Fruit fly (Drosophila melanogaster) whole organism, embryonic: ENCODE data around the gene CG15728.

ENCODE experiments used
- Aef1 ChIP-seq: fragments of 200-800 bp; sonication (Bioruptor generic); IDR thresholded peaks from 3 replicates; pipeline ENCODE4 v1.3.6; 2022; ENCODE audit warnings: missing biosample characterization, missing genetic modification characterization
- B-H1 ChIP-seq: fragments of 200-800 bp; sonication (Bioruptor generic); IDR thresholded peaks from 3 replicates; pipeline ENCODE4 v1.3.6; 2022; ENCODE audit warnings: missing biosample characterization, missing genetic modification characterization
- Bdp1 ChIP-seq: fragments of 200-800 bp; sonication (Bioruptor generic); optimal IDR thresholded peaks from 3 replicates; lab custom pipeline; 2016; ENCODE audit warnings: missing biosample characterization, missing genetic modification characterization
- Bteb2 ChIP-seq: fragments of 200-800 bp; sonication (Bioruptor generic); optimal IDR thresholded peaks from 2 replicates; lab custom pipeline; 2016; ENCODE audit warnings: missing biosample characterization, missing genetic modification characterization
- CG10959 ChIP-seq: fragments of 200-800 bp; sonication (Bioruptor generic); IDR thresholded peaks from 2 replicates; pipeline ENCODE4 v1.3.6; 2022; ENCODE audit warnings: missing biosample characterization, missing genetic modification characterization
- CG12391 ChIP-seq: fragments of 200-800 bp; sonication (Bioruptor generic); optimal IDR thresholded peaks from 3 replicates; lab custom pipeline; 2018; ENCODE audit warnings: missing biosample characterization, mild to moderate bottlenecking, missing genetic modification characterization, moderate library complexity
- CG12744 ChIP-seq: fragments of 200-800 bp; sonication (Bioruptor generic); optimal IDR thresholded peaks from 2 replicates; lab custom pipeline; 2016; ENCODE audit warnings: missing biosample characterization, missing genetic modification characterization
- CG14710 ChIP-seq: fragments of 200-800 bp; sonication (Bioruptor generic); optimal IDR thresholded peaks from 3 replicates; lab custom pipeline; 2019; ENCODE audit warnings: missing biosample characterization, mild to moderate bottlenecking, missing genetic modification characterization, moderate library complexity
- CG15269 ChIP-seq: fragments of 200-800 bp; sonication (Bioruptor generic); optimal IDR thresholded peaks from 2 replicates; lab custom pipeline; 2018; ENCODE audit warnings: missing biosample characterization, mild to moderate bottlenecking, missing genetic modification characterization, moderate library complexity
- CG17361 ChIP-seq: fragments of 200-800 bp; sonication (Bioruptor generic); IDR thresholded peaks from 3 replicates; pipeline ENCODE4 v1.3.6; 2022; ENCODE audit warnings: missing biosample characterization, missing genetic modification characterization
- CG18476 ChIP-seq: fragments of 200-800 bp; sonication (Bioruptor generic); optimal IDR thresholded peaks from 2 replicates; lab custom pipeline; 2016; ENCODE audit warnings: missing biosample characterization, mild to moderate bottlenecking, missing genetic modification characterization
- CG18619 ChIP-seq: fragments of 200-800 bp; sonication (Bioruptor generic); optimal IDR thresholded peaks from 3 replicates; lab custom pipeline; 2017; ENCODE audit warnings: missing biosample characterization, mild to moderate bottlenecking, missing genetic modification characterization
- CG2678 ChIP-seq: fragments of 200-800 bp; sonication (Bioruptor generic); optimal IDR thresholded peaks from 3 replicates; lab custom pipeline; 2019; ENCODE audit warnings: missing biosample characterization, mild to moderate bottlenecking, missing genetic modification characterization, moderate library complexity
- CG2712 ChIP-seq: fragments of 200-800 bp; optimal IDR thresholded peaks from 3 replicates; lab custom pipeline; 2019; ENCODE audit warnings: missing biosample characterization, mild to moderate bottlenecking, missing genetic modification characterization, moderate library complexity
- CG32772 ChIP-seq: fragments of 200-800 bp; sonication (Bioruptor generic); IDR thresholded peaks from 2 replicates; pipeline ENCODE4 v1.3.6; 2022; ENCODE audit warnings: missing biosample characterization, missing genetic modification characterization
- CG6791 ChIP-seq: fragments of 200-800 bp; sonication (Bioruptor generic); IDR thresholded peaks from 3 replicates; pipeline ENCODE4 v1.3.6; 2022; ENCODE audit warnings: missing biosample characterization, missing genetic modification characterization; ENCODE audit not compliant: partially characterized antibody
- CG8089 ChIP-seq: fragments of 200-800 bp; sonication (Bioruptor generic); optimal IDR thresholded peaks from 3 replicates; lab custom pipeline; 2016; ENCODE audit warnings: missing biosample characterization, missing genetic modification characterization
- CG8281 ChIP-seq: fragments of 200-800 bp; sonication (Bioruptor generic); optimal IDR thresholded peaks from 2 replicates; lab custom pipeline; 2018; ENCODE audit warnings: missing biosample characterization, mild to moderate bottlenecking, missing genetic modification characterization, moderate library complexity
- CrebB ChIP-seq: fragments of 200-800 bp; sonication (Bioruptor generic); optimal IDR thresholded peaks from 3 replicates; lab custom pipeline; 2018; ENCODE audit warnings: missing biosample characterization, mild to moderate bottlenecking, missing genetic modification characterization
- D19B ChIP-seq: fragments of 200-800 bp; sonication (Bioruptor generic); optimal IDR thresholded peaks from 2 replicates; lab custom pipeline; 2017; ENCODE audit warnings: missing biosample characterization, mild to moderate bottlenecking, missing genetic modification characterization
- Hr3 ChIP-seq: fragments of 200-800 bp; sonication (Bioruptor generic); optimal IDR thresholded peaks from 3 replicates; lab custom pipeline; 2016; ENCODE audit warnings: missing biosample characterization, missing genetic modification characterization
- Nf-YB ChIP-seq: fragments of 200-800 bp; sonication (Bioruptor generic); optimal IDR thresholded peaks from 3 replicates; lab custom pipeline; 2019; ENCODE audit warnings: missing biosample characterization, mild to moderate bottlenecking, missing genetic modification characterization, moderate library complexity
- Oli ChIP-seq: fragments of 200-800 bp; sonication (Bioruptor generic); optimal IDR thresholded peaks from 2 replicates; lab custom pipeline; 2018; ENCODE audit warnings: missing biosample characterization, mild to moderate bottlenecking, missing genetic modification characterization, moderate library complexity
- Ravus ChIP-seq: fragments of 200-800 bp; sonication (Bioruptor generic); IDR thresholded peaks from 2 replicates; pipeline ENCODE4 v1.3.6; 2022; ENCODE audit warnings: missing biosample characterization, missing genetic modification characterization
- Scr ChIP-seq: fragments of 200-800 bp; sonication (Bioruptor generic); IDR thresholded peaks from 2 replicates; pipeline ENCODE4 v1.3.6; 2022; ENCODE audit warnings: missing biosample characterization, missing genetic modification characterization; ENCODE audit not compliant: partially characterized antibody
- Usf ChIP-seq: fragments of 200-800 bp; sonication (Bioruptor generic); optimal IDR thresholded peaks from 2 replicates; lab custom pipeline; 2017; ENCODE audit warnings: missing genotype, missing biosample characterization, missing genetic modification characterization
- abd-A ChIP-seq: fragments of 200-800 bp; sonication (Bioruptor generic); optimal IDR thresholded peaks from 3 replicates; lab custom pipeline; 2019; ENCODE audit warnings: missing biosample characterization, mild to moderate bottlenecking, missing genetic modification characterization, moderate library complexity
- chinmo ChIP-seq: fragments of 200-800 bp; sonication (Bioruptor generic); IDR thresholded peaks from 4 replicates; pipeline ENCODE4 v1.3.6; 2022; ENCODE audit warnings: missing biosample characterization, missing genetic modification characterization; ENCODE audit not compliant: partially characterized antibody
- crc ChIP-seq: fragments of 200-800 bp; sonication (Bioruptor generic); optimal IDR thresholded peaks from 2 replicates; lab custom pipeline; 2016; ENCODE audit warnings: missing biosample characterization, missing genetic modification characterization
- crol ChIP-seq: fragments of 200-800 bp; sonication (Bioruptor generic); IDR thresholded peaks from 2 replicates; pipeline ENCODE4 v1.3.6; 2022; ENCODE audit warnings: missing biosample characterization, missing genetic modification characterization
- dmrt99B ChIP-seq: fragments of 200-800 bp; sonication (Bioruptor generic); optimal IDR thresholded peaks from 2 replicates; lab custom pipeline; 2018; ENCODE audit warnings: missing biosample characterization, mild to moderate bottlenecking, missing genetic modification characterization, moderate library complexity
- gem ChIP-seq: fragments of 200-800 bp; sonication (Bioruptor generic); optimal IDR thresholded peaks from 2 replicates; lab custom pipeline; 2019; ENCODE audit warnings: missing biosample characterization, mild to moderate bottlenecking, missing genetic modification characterization, moderate library complexity
- hbn ChIP-seq: fragments of 200-800 bp; sonication (Bioruptor generic); IDR thresholded peaks from 2 replicates; pipeline ENCODE4 v1.3.6; 2022; ENCODE audit warnings: missing biosample characterization, missing genetic modification characterization; ENCODE audit not compliant: partially characterized antibody
- jing ChIP-seq: fragments of 200-800 bp; sonication (Bioruptor generic); optimal IDR thresholded peaks from 2 replicates; lab custom pipeline; 2018; ENCODE audit warnings: missing biosample characterization, mild to moderate bottlenecking, missing genetic modification characterization
- lilli ChIP-seq: fragments of 200-800 bp; sonication (Bioruptor generic); optimal IDR thresholded peaks from 3 replicates; lab custom pipeline; 2016; ENCODE audit warnings: missing biosample characterization, missing genetic modification characterization
- nmo ChIP-seq: fragments of 200-800 bp; sonication (Bioruptor generic); optimal IDR thresholded peaks from 2 replicates; lab custom pipeline; 2018; ENCODE audit warnings: missing biosample characterization, mild to moderate bottlenecking, missing genetic modification characterization, moderate library complexity
- nom ChIP-seq: fragments of 200-800 bp; sonication (Bioruptor generic); optimal IDR thresholded peaks from 2 replicates; lab custom pipeline; 2017; ENCODE audit warnings: missing biosample characterization, missing genetic modification characterization, mild to moderate bottlenecking, moderate library complexity, missing genetic modification reagents
- odd ChIP-seq: fragments of 200-800 bp; sonication (Bioruptor generic); optimal IDR thresholded peaks from 2 replicates; lab custom pipeline; 2017; ENCODE audit warnings: missing biosample characterization, mild to moderate bottlenecking, missing genetic modification characterization
- peb ChIP-seq: fragments of 200-800 bp; sonication (Bioruptor generic); IDR thresholded peaks from 2 replicates; pipeline ENCODE4 v1.3.6; 2022; ENCODE audit warnings: missing biosample characterization, missing genetic modification characterization
- pho ChIP-seq: fragments of 200-800 bp; sonication (Bioruptor generic); optimal IDR thresholded peaks from 2 replicates; lab custom pipeline; 2016; ENCODE audit warnings: missing biosample characterization, missing genetic modification characterization
- pros ChIP-seq: fragments of 200-800 bp; sonication (Bioruptor generic); optimal IDR thresholded peaks from 3 replicates; lab custom pipeline; 2019; ENCODE audit warnings: missing biosample characterization, mild to moderate bottlenecking, missing genetic modification characterization, moderate library complexity
- scrt ChIP-seq: fragments of 200-800 bp; sonication (Bioruptor generic); optimal IDR thresholded peaks from 2 replicates; lab custom pipeline; 2018; ENCODE audit warnings: missing biosample characterization, mild to moderate bottlenecking, missing genetic modification characterization, moderate library complexity
- sd ChIP-seq: fragments of 200-800 bp; sonication (Bioruptor generic); optimal IDR thresholded peaks from 3 replicates; lab custom pipeline; 2018; ENCODE audit warnings: missing biosample characterization, mild to moderate bottlenecking, missing genetic modification characterization, moderate library complexity
- sens-2 ChIP-seq: fragments of 200-800 bp; sonication (Bioruptor generic); IDR thresholded peaks from 2 replicates; pipeline ENCODE4 v1.3.6; 2022; ENCODE audit warnings: missing biosample characterization, missing genetic modification characterization
- shn ChIP-seq: fragments of 200-800 bp; sonication (Bioruptor generic); optimal IDR thresholded peaks from 3 replicates; lab custom pipeline; 2016; ENCODE audit warnings: missing biosample characterization, missing genetic modification characterization
- so ChIP-seq: fragments of 200-800 bp; sonication (Bioruptor generic); IDR thresholded peaks from 3 replicates; pipeline ENCODE4 v1.3.6; 2022; ENCODE audit warnings: missing biosample characterization, missing genetic modification characterization
- sob ChIP-seq: fragments of 200-800 bp; sonication (Bioruptor generic); IDR thresholded peaks from 2 replicates; pipeline ENCODE4 v1.3.6; 2022; ENCODE audit warnings: missing biosample characterization, missing genetic modification characterization
- stwl ChIP-seq: fragments of 200-800 bp; sonication (Bioruptor generic); optimal IDR thresholded peaks from 3 replicates; lab custom pipeline; 2018; ENCODE audit warnings: missing biosample characterization, mild to moderate bottlenecking, missing genetic modification characterization, moderate library complexity
- vfl ChIP-seq: fragments of 200-800 bp; sonication (Bioruptor generic); optimal IDR thresholded peaks from 2 replicates; lab custom pipeline; 2016; ENCODE audit warnings: missing biosample characterization, missing genetic modification characterization

CG15728 gene

DNA sequence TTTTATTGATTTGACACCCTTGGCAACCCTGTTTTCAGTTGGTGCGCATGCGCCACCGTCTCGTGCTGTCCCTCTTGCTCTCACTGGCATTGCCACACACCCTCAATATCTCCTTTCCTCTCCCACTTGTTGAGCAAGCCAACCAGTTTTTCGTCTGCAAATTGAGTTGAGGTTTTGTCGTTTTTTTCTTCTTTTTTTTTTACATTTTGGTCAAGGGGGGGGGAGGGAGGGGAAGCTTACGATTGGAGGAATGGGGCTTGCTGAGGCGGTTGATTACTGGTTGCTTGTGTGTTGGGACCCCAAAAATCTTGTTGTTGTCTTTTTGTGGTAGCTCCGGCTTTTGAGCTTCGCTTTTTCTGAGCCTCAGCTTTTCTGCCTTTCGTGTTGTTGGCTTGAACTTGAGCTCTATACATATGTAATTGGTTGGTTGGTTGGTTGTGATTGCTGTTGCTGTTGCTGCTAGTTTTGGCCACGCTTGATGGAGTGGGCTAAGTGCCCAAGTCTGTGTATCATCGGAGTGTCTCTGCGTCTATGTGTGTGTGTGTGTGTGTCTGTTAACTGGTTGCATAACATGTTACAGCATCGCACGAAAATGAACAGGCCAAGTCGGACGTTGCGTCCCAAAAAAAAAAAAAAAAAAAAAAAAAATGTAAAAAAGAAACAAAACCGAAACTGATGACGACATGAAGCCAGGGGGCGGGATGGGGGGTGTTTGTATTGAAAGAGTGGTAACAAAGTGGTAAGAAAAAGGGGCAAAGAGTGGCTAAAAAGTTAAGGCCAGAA is 52.7 kb downstream of the CG15728 start (continued):
- peak; percentile 16 for TF ChIP-seq CG2678 (tag; lab: Kevin White, UChicago)
- TF ChIP-seq Aef1 (GFP tag; lab: Robert Waterston, UW) = no peak
- TF ChIP-seq sd (tag; lab: Kevin White, UChicago) = peak; percentile 15
- no peak for TF ChIP-seq gem (tag; lab: Kevin White, UChicago)
- TF ChIP-seq B-H1 (GFP tag; lab: Robert Waterston, UW) = no peak
- peak; percentile 4 for TF ChIP-seq CG14710 (tag; lab: Kevin White, UChicago)
- TF ChIP-seq jing (GFP tag; lab: Kevin White, UChicago) = no peak
- TF ChIP-seq scrt (GFP tag; lab: Kevin White, UChicago) = peak; percentile 27
- TF ChIP-seq Ravus (GFP tag; lab: Robert Waterston, UW) = no peak
- TF ChIP-seq CG10959 (GFP tag; lab: Robert Waterston, UW) = no peak
- no peak for TF ChIP-seq Usf (GFP tag; lab: Kevin White, UChicago)
- TF ChIP-seq pho = no peak
- peak; percentile 19 for TF ChIP-seq lilli (GFP tag; lab: Kevin White, UChicago)
- no peak for TF ChIP-seq nmo (GFP tag; lab: Kevin White, UChicago)
- TF ChIP-seq CG18619 (GFP tag; lab: Kevin White, UChicago) = peak; percentile 3
- peak; percentile 49 for TF ChIP-seq CG32772 (GFP tag; lab: Robert Waterston, UW)
- peak; percentile 7 for TF ChIP-seq CG12391 (tag; lab: Kevin White, UChicago)
- peak; percentile 80; the same call in 2 of the 4 replicates for TF ChIP-seq chinmo (GFP tag; lab: Robert Waterston, UW)
- no peak for TF ChIP-seq hbn (GFP tag; lab: Robert Waterston, UW)
- no peak for TF ChIP-seq Hr3 (GFP tag; lab: Kevin White, UChicago)
- TF ChIP-seq odd (GFP tag; lab: Kevin White, UChicago) = no peak
- TF ChIP-seq dmrt99B = peak; percentile 23
- TF ChIP-seq vfl (GFP tag; lab: Kevin White, UChicago) = no peak
- no peak for TF ChIP-seq sens-2 (GFP tag; lab: Robert Waterston, UW)
- no peak for TF ChIP-seq crc (GFP tag; lab: Kevin White, UChicago)
- TF ChIP-seq CG8089 (GFP tag; lab: Kevin White, UChicago) = no peak
- TF ChIP-seq shn = no peak
- TF ChIP-seq CG2712 (tag; lab: Kevin White, UChicago) = no peak
- 0 out of 3 replicates have a peak, but pooled peaks have one; percentile 0 for TF ChIP-seq CG17361
- no peak for TF ChIP-seq CrebB
- TF ChIP-seq nom (GFP tag; lab: Kevin White, UChicago) = peak; percentile 95
- no peak for TF ChIP-seq Bdp1
- no peak for TF ChIP-seq stwl (tag; lab: Kevin White, UChicago)
- TF ChIP-seq Oli (tag; lab: Kevin White, UChicago) = no peak
- peak; percentile 75 for TF ChIP-seq crol (GFP tag; lab: Robert Waterston, UW)
- TF ChIP-seq CG12744 = no peak
- no peak for TF ChIP-seq sob
- no peak for TF ChIP-seq peb (GFP tag; lab: Robert Waterston, UW)
- peak; percentile 46 for TF ChIP-seq CG15269 (tag; lab: Kevin White, UChicago)
- peak; percentile 54 for TF ChIP-seq Nf-YB (GFP tag; lab: Kevin White, UChicago)
- no peak for TF ChIP-seq D19B (GFP tag; lab: Kevin White, UChicago)
- TF ChIP-seq CG18476 = no peak
- TF ChIP-seq so (GFP tag; lab: Robert Waterston, UW) = no peak
- TF ChIP-seq abd-A (tag; lab: Kevin White, UChicago) = peak; percentile 89
- TF ChIP-seq Bteb2 (GFP tag; lab: Kevin White, UChicago) = no peak
- TF ChIP-seq Scr (GFP tag; lab: Robert Waterston, UW) = no peak
- no peak for TF ChIP-seq CG8281 (tag; lab: Kevin White, UChicago)
- TF ChIP-seq pros (GFP tag; lab: Kevin White, UChicago) = peak; percentile 70
- no peak for TF ChIP-seq CG6791
